Worm (Caenorhabditis elegans) whole organism, young adult: ENCODE measurements around the gene hpl-2.
A peak's percentile ranks its signal among the peaks of the same experiment; 100 is the strongest.

Experiments used
- B0019.2 ChIP-seq: fragments of 200-800 bp; sonication (Bioruptor generic); conservative IDR thresholded peaks from 2 replicates; pipeline ENCODE4 v1.3.6; 2022; ENCODE audit warnings: missing genetic modification reagents, missing genetic modification characterization, missing compliant biosample characterization
- B0336.3 ChIP-seq: fragments of 200-800 bp; sonication (Bioruptor generic); IDR thresholded peaks from 2 replicates; pipeline ENCODE4 v1.3.6; 2022; ENCODE audit warnings: missing genetic modification characterization, missing compliant biosample characterization
- C06A6.2 ChIP-seq: fragments of 200-800 bp; sonication (Bioruptor generic); conservative IDR thresholded peaks from 2 replicates; pipeline ENCODE4 v1.3.6; 2022; ENCODE audit warnings: missing genetic modification characterization, missing compliant biosample characterization
- F33H1.4 ChIP-seq: fragments of 200-800 bp; sonication (Bioruptor generic); IDR thresholded peaks from 2 replicates; pipeline ENCODE4 v1.3.6; 2022; ENCODE audit warnings: missing genetic modification reagents, missing genetic modification characterization, missing compliant biosample characterization
- F39B2.1 ChIP-seq: fragments of 200-800 bp; sonication (Bioruptor generic); IDR thresholded peaks from 2 replicates; pipeline ENCODE4 v1.3.6; 2022; ENCODE audit warnings: missing genetic modification reagents, missing genetic modification characterization, missing compliant biosample characterization
- K11D2.4 ChIP-seq: fragments of 200-800 bp; sonication (Bioruptor generic); IDR thresholded peaks from 2 replicates; pipeline ENCODE4 v1.3.6; 2022; ENCODE audit warnings: missing genetic modification reagents, missing genetic modification characterization, missing compliant biosample characterization
- K12H6.12 ChIP-seq: fragments of 200-800 bp; sonication (Bioruptor generic); optimal IDR thresholded peaks from 2 replicates; lab custom pipeline; 2018; ENCODE audit warnings: mild to moderate bottlenecking, missing genetic modification characterization, missing compliant biosample characterization
- T07F8.4 ChIP-seq: sonication (generic microtip); optimal IDR thresholded peaks from 2 replicates; lab custom pipeline; 2016; ENCODE audit warnings: mild to moderate bottlenecking, missing genetic modification characterization, moderate library complexity, missing compliant biosample characterization
- Y56A3A.18 ChIP-seq: fragments of 200-800 bp; sonication (Bioruptor generic); IDR thresholded peaks from 2 replicates; pipeline ENCODE4 v1.3.6; 2022; ENCODE audit warnings: missing genetic modification reagents, missing genetic modification characterization, missing compliant biosample characterization
- akir-1 ChIP-seq: fragments of 200-800 bp; sonication (Bioruptor generic); optimal IDR thresholded peaks from 2 replicates; lab custom pipeline; 2018; ENCODE audit warnings: mild to moderate bottlenecking, missing genetic modification characterization, moderate library complexity, missing compliant biosample characterization
- atf-7 ChIP-seq: sonication (generic microtip); optimal IDR thresholded peaks from 2 replicates; lab custom pipeline; 2017; ENCODE audit warnings: mild to moderate bottlenecking, missing genetic modification characterization, missing compliant biosample characterization
- attf-3 ChIP-seq: fragments of 200-800 bp; sonication (Bioruptor generic); conservative IDR thresholded peaks from 2 replicates; pipeline ENCODE4 v1.3.6; 2022; ENCODE audit warnings: missing genetic modification reagents, missing genetic modification characterization, missing compliant biosample characterization
- ccch-3 ChIP-seq: fragments of 200-800 bp; sonication (Bioruptor generic); optimal IDR thresholded peaks from 2 replicates; lab custom pipeline; 2018; ENCODE audit warnings: mild to moderate bottlenecking, missing genetic modification characterization, missing compliant biosample characterization
- cebp-1 ChIP-seq, 2 experiments: fragments of 200-800 bp in 1 of 2; sonication (Bioruptor generic) in 1 of 2; sonication (generic microtip) in 1 of 2; IDR thresholded peaks in 1 of 2; optimal IDR thresholded peaks in 1 of 2; 2 replicates each; pipeline versions ENCODE4 v1.3.6 to Lab custom; 2017 to 2022; ENCODE audit warnings: missing compliant biosample characterization in 2 of 2, missing genetic modification characterization in 2 of 2, mild to moderate bottlenecking in 1 of 2, missing genetic modification reagents in 1 of 2, moderate library complexity in 1 of 2
- ceh-100 ChIP-seq: fragments of 200-800 bp; sonication (Bioruptor generic); IDR thresholded peaks from 2 replicates; pipeline ENCODE4 v1.3.6; 2022; ENCODE audit warnings: missing genetic modification reagents, missing genetic modification characterization, missing compliant biosample characterization
- ceh-27 ChIP-seq: fragments of 200-800 bp; sonication (Bioruptor generic); optimal IDR thresholded peaks from 2 replicates; lab custom pipeline; 2018; ENCODE audit warnings: mild to moderate bottlenecking, missing genetic modification characterization, moderate library complexity, missing compliant biosample characterization
- ceh-58 ChIP-seq: fragments of 200-800 bp; sonication (Bioruptor generic); IDR thresholded peaks from 2 replicates; pipeline ENCODE4 v1.3.6; 2022; ENCODE audit warnings: missing genetic modification characterization, missing compliant biosample characterization
- ceh-91 ChIP-seq: fragments of 200-800 bp; sonication (Bioruptor generic); IDR thresholded peaks from 2 replicates; pipeline ENCODE4 v1.3.6; 2022; ENCODE audit warnings: missing genetic modification reagents, missing genetic modification characterization, missing compliant biosample characterization
- dox-1 ChIP-seq: fragments of 200-800 bp; sonication (Bioruptor generic); IDR thresholded peaks from 2 replicates; pipeline ENCODE4 v1.3.6; 2022; ENCODE audit warnings: missing genetic modification reagents, missing genetic modification characterization, missing compliant biosample characterization
- efl-1 ChIP-seq: fragments of 150-350 bp; optimal IDR thresholded peaks from 2 replicates; lab custom pipeline; 2014; ENCODE audit warnings: missing biosample characterization, missing genetic modification reagents, missing genetic modification characterization
- ekl-4 ChIP-seq: fragments of 200-800 bp; sonication (Bioruptor generic); IDR thresholded peaks from 2 replicates; pipeline ENCODE4 v1.3.6; 2022; ENCODE audit warnings: missing genetic modification reagents, missing genetic modification characterization, missing compliant biosample characterization
- ets-4 ChIP-seq: fragments of 200-800 bp; sonication (Bioruptor generic); optimal IDR thresholded peaks from 2 replicates; lab custom pipeline; 2018; ENCODE audit warnings: mild to moderate bottlenecking, missing genetic modification characterization, missing compliant biosample characterization
- hmg-1.2 ChIP-seq: fragments of 200-800 bp; sonication (Bioruptor generic); IDR thresholded peaks from 2 replicates; pipeline ENCODE4 v1.3.6; 2022; ENCODE audit warnings: missing genetic modification reagents, missing genetic modification characterization, missing compliant biosample characterization
- lag-1 ChIP-seq: fragments of 200-800 bp; sonication (Bioruptor generic); IDR thresholded peaks from 2 replicates; pipeline ENCODE4 v1.3.6; 2022; ENCODE audit warnings: missing genetic modification reagents, missing genetic modification characterization, missing compliant biosample characterization
- let-526 ChIP-seq: fragments of 200-800 bp; sonication (Bioruptor generic); IDR thresholded peaks from 2 replicates; pipeline ENCODE4 v1.3.6; 2022; ENCODE audit warnings: missing genetic modification reagents, missing genetic modification characterization, missing compliant biosample characterization
- let-607 ChIP-seq, 2 experiments: fragments of 200-800 bp in 1 of 2; sonication (Bioruptor generic) in 1 of 2; sonication (generic microtip) in 1 of 2; optimal IDR thresholded peaks; 2 replicates each; lab custom pipeline; 2016 to 2018; ENCODE audit warnings: mild to moderate bottlenecking in 2 of 2, missing compliant biosample characterization in 2 of 2, missing genetic modification characterization in 2 of 2, moderate library complexity in 2 of 2, missing genotype in 1 of 2
- lin-35 ChIP-seq, 3 experiments: fragments of 150-350 bp in 2 of 3; sonication (generic microtip) in 1 of 3; optimal IDR thresholded peaks; 2 replicates each; lab custom pipeline; 2014 to 2018; ENCODE audit warnings: missing biosample characterization in 3 of 3, missing genetic modification characterization in 3 of 3, missing genetic modification reagents in 3 of 3
- lir-1 ChIP-seq: fragments of 200-800 bp; sonication (Bioruptor generic); conservative IDR thresholded peaks from 2 replicates; pipeline ENCODE4 v1.3.6; 2022; ENCODE audit warnings: missing genetic modification reagents, missing genetic modification characterization, missing compliant biosample characterization
- madf-10 ChIP-seq: sonication (generic microtip); optimal IDR thresholded peaks from 2 replicates; lab custom pipeline; 2016; ENCODE audit warnings: mild to moderate bottlenecking, missing genetic modification characterization, missing compliant biosample characterization
- madf-3 ChIP-seq: fragments of 200-800 bp; sonication (Bioruptor generic); IDR thresholded peaks from 2 replicates; pipeline ENCODE4 v1.3.6; 2022; ENCODE audit warnings: missing genetic modification reagents, missing genetic modification characterization, missing compliant biosample characterization
- madf-8 ChIP-seq: fragments of 200-800 bp; sonication (Bioruptor generic); conservative IDR thresholded peaks from 2 replicates; pipeline ENCODE4 v1.3.6; 2022; ENCODE audit warnings: missing genetic modification reagents, missing genetic modification characterization, missing compliant biosample characterization
- mel-28 ChIP-seq: sonication (generic microtip); optimal IDR thresholded peaks from 2 replicates; lab custom pipeline; 2016; ENCODE audit warnings: borderline replicate concordance, mild to moderate bottlenecking, missing genetic modification characterization, missing compliant biosample characterization
- mxl-1 ChIP-seq: sonication (generic microtip); optimal IDR thresholded peaks from 2 replicates; lab custom pipeline; 2016; ENCODE audit warnings: missing genetic modification characterization, missing compliant biosample characterization
- nhr-80 ChIP-seq: sonication (generic microtip); optimal IDR thresholded peaks from 2 replicates; lab custom pipeline; 2016; ENCODE audit warnings: missing genetic modification characterization, missing compliant biosample characterization
- pha-4 ChIP-seq: fragments of 150-350 bp; sonication (generic microtip); optimal IDR thresholded peaks from 2 replicates; lab custom pipeline; 2014; ENCODE audit warnings: missing biosample characterization, missing genetic modification reagents, missing genetic modification characterization
- rcor-1 ChIP-seq: fragments of 200-800 bp; sonication (Bioruptor generic); IDR thresholded peaks from 2 replicates; pipeline ENCODE4 v1.3.6; 2022; ENCODE audit warnings: missing genetic modification reagents, missing genetic modification characterization, missing compliant biosample characterization
- snpc-1.1 ChIP-seq: sonication (generic microtip); optimal IDR thresholded peaks from 2 replicates; lab custom pipeline; 2017; ENCODE audit warnings: missing genetic modification characterization, mild to moderate bottlenecking, missing compliant biosample characterization, antibody characterized with exemption, moderate library complexity, missing genotype, missing genetic modification reagents; ENCODE audit not compliant: insufficient read depth
- snpc-4 ChIP-seq, 5 experiments: fragments of 150-350 bp in 1 of 5; sonication (generic microtip) in 4 of 5; optimal IDR thresholded peaks; 2 replicates each; lab custom pipeline; 2014 to 2018; ENCODE audit warnings: missing genetic modification characterization in 5 of 5, missing biosample characterization in 3 of 5, antibody characterized with exemption in 2 of 5, mild to moderate bottlenecking in 2 of 5, missing compliant biosample characterization in 2 of 5, missing genotype in 2 of 5, moderate library complexity in 2 of 5, missing genetic modification reagents in 1 of 5
- tbp1 ChIP-seq: fragments of 200-800 bp; sonication (Bioruptor generic); optimal IDR thresholded peaks from 2 replicates; lab custom pipeline; 2018; ENCODE audit warnings: mild to moderate bottlenecking, missing genetic modification characterization, missing compliant biosample characterization
- tbx-9 ChIP-seq: sonication (generic microtip); optimal IDR thresholded peaks from 2 replicates; lab custom pipeline; 2016; ENCODE audit warnings: borderline replicate concordance, missing genetic modification characterization, inconsistent platforms, missing compliant biosample characterization
- unc-130 ChIP-seq: sonication (generic microtip); optimal IDR thresholded peaks from 2 replicates; lab custom pipeline; 2016; ENCODE audit warnings: missing genetic modification reagents, missing genetic modification characterization, missing compliant biosample characterization
- zim-3 ChIP-seq: sonication (generic microtip); optimal IDR thresholded peaks from 2 replicates; lab custom pipeline; 2017; ENCODE audit warnings: mild to moderate bottlenecking, missing genetic modification characterization, moderate library complexity, missing compliant biosample characterization
- ztf-18 ChIP-seq: sonication (generic microtip); optimal IDR thresholded peaks from 2 replicates; lab custom pipeline; 2016; ENCODE audit warnings: missing genotype, mild to moderate bottlenecking, missing genetic modification characterization, missing compliant biosample characterization
- ztf-25 ChIP-seq: fragments of 200-800 bp; sonication (Bioruptor generic); IDR thresholded peaks from 2 replicates; pipeline ENCODE4 v1.3.6; 2022; ENCODE audit warnings: missing genetic modification reagents, missing genetic modification characterization, missing compliant biosample characterization
- ztf-6 ChIP-seq: fragments of 200-800 bp; sonication (Bioruptor generic); IDR thresholded peaks from 2 replicates; pipeline ENCODE4 v1.3.6; 2022; ENCODE audit warnings: missing genetic modification reagents, missing genetic modification characterization, missing compliant biosample characterization

Gene hpl-2

DNA sequence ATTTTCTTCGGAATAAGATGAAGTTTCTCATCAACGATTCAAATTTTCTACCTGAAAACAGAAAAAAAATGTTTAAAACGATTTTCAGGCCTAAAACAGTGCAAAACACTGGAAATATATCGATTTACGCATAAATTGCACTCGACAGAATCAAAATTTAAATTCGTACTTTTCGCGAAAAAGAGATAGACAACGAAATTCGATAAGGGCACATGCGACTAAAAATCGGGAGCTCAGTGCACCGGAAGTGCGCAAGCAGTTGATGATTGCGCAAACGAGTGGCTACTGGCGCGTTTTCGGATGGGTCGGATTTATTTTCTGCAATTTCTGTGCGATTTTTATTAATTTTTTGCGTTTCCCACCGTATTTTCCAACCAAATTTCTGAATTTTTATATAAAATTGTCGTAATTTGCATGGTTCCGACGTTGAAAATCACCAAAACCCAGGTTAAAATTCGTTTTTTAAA, 48.3 kb downstream of the hpl-2 start, which contains the start of the genes Y39A1A.21 and Y39A1A.22 (continued):
- TF ChIP-seq ztf-6 (GFP tag; lab: Robert Waterston, UW) (peak; percentile 50; the same call in 1 of the 2 replicates), T07F8.4 (no peak), F33H1.4 (GFP tag; lab: Robert Waterston, UW) (peak; percentile 74), let-607 (tag; optimal IDR thresholded peaks at IDR 0.05; lab: Kevin White, UChicago) (peak in 1 of 2 experiments; percentile 26), ccch-3 (GFP tag; lab: Kevin White, UChicago) (no peak), attf-3 (GFP tag; lab: Robert Waterston, UW) (0 out of 2 replicates have a peak, but pooled peaks have one; percentile 31), dox-1 (GFP tag; lab: Robert Waterston, UW) (peak; percentile 87), akir-1 (no peak), ceh-100 (GFP tag; lab: Robert Waterston, UW) (peak; percentile 75), tbx-9 (tag; lab: Kevin White, UChicago) (no peak), mxl-1 (tag; lab: Kevin White, UChicago) (no peak), C06A6.2 (GFP tag; lab: Robert Waterston, UW) (peak; percentile 37; the same call in 1 of the 2 replicates), K12H6.12 (tag; lab: Kevin White, UChicago) (peak; percentile 11), ceh-91 (GFP tag; lab: Robert Waterston, UW) (peak; percentile 65), cebp-1 (GFP tag; IDR thresholded peaks at IDR 0.05; lab: Robert Waterston, UW) (no peak), cebp-1 (tag; optimal IDR thresholded peaks at IDR 0.05; lab: Kevin White, UChicago) (peak; percentile 83), nhr-80 (tag; lab: Kevin White, UChicago) (peak; percentile 70), ekl-4 (GFP tag; lab: Robert Waterston, UW) (peak; percentile 74; the same call in 1 of the 2 replicates), snpc-4 (GFP tag; optimal IDR thresholded peaks at IDR 0.05; lab: Kevin White, UChicago) (no peak), snpc-4 (tag; optimal IDR thresholded peaks at IDR 0.05; lab: Kevin White, UChicago) (peak; percentile 40 to 59 (median 48)), madf-8 (GFP tag; lab: Robert Waterston, UW) (peak; percentile 40; the same call in 1 of the 2 replicates), Y56A3A.18 (0 out of 2 replicates have a peak, but pooled peaks have one; percentile 14), lir-1 (GFP tag; lab: Robert Waterston, UW) (peak; percentile 11; the same call in 1 of the 2 replicates), ceh-27 (GFP tag; lab: Kevin White, UChicago) (peak; percentile 57), B0336.3 (GFP tag; lab: Robert Waterston, UW) (peak; percentile 70), madf-10 (peak; percentile 16), unc-130 (no peak), lin-35 (GFP tag; optimal IDR thresholded peaks at IDR 0.05; lab: Kevin White, UChicago) (peak in 1 of 3 experiments; percentile 78), hmg-1.2 (GFP tag; lab: Robert Waterston, UW) (peak; percentile 46), rcor-1 (GFP tag; lab: Robert Waterston, UW) (peak; percentile 79), ztf-18 (tag; lab: Kevin White, UChicago) (peak; percentile 99), B0019.2 (GFP tag; lab: Robert Waterston, UW) (peak; percentile 58; the same call in 1 of the 2 replicates), pha-4 (tag; lab: Kevin White, UChicago) (peak; percentile 2), let-526 (GFP tag; lab: Robert Waterston, UW) (no peak), ets-4 (GFP tag; lab: Kevin White, UChicago) (no peak), atf-7 (tag; lab: Kevin White, UChicago) (peak; percentile 58), F39B2.1 (no peak), zim-3 (tag; lab: Kevin White, UChicago) (no peak), madf-3 (0 out of 2 replicates have a peak, but pooled peaks have one; percentile 43), lag-1 (GFP tag; lab: Robert Waterston, UW) (no peak), ztf-25 (GFP tag; lab: Robert Waterston, UW) (no peak), mel-28 (tag; lab: Kevin White, UChicago) (no peak), tbp1 (peak; percentile 59), snpc-1.1 (no peak), ceh-58 (GFP tag; lab: Robert Waterston, UW) (no peak), K11D2.4 (GFP tag; lab: Robert Waterston, UW) (peak; percentile 74), efl-1 (GFP tag; lab: Kevin White, UChicago) (peak; percentile 28)
